Worm (Caenorhabditis elegans) whole organism, late embryonic: ENCODE data around the gene R04E5.9.

ENCODE experiments used
- ceh-2 ChIP-seq: sonication (generic microtip); optimal IDR thresholded peaks from 2 replicates; lab custom pipeline; 2016; ENCODE audit warnings: missing genotype, missing genetic modification characterization, missing compliant biosample characterization
- ceh-31 ChIP-seq: sonication (generic microtip); optimal IDR thresholded peaks from 2 replicates; lab custom pipeline; 2016; ENCODE audit warnings: missing genetic modification characterization, missing compliant biosample characterization
- ceh-48 ChIP-seq: sonication (generic microtip); optimal IDR thresholded peaks from 2 replicates; lab custom pipeline; 2016; ENCODE audit warnings: missing genetic modification characterization, inconsistent platforms, missing compliant biosample characterization
- ceh-6 ChIP-seq: fragments of 200-800 bp; sonication (Bioruptor generic); optimal IDR thresholded peaks from 2 replicates; lab custom pipeline; 2018; ENCODE audit warnings: mild to moderate bottlenecking, missing genetic modification characterization, missing compliant biosample characterization
- fkh-10 ChIP-seq: fragments of 150-350 bp; optimal IDR thresholded peaks from 2 replicates; lab custom pipeline; 2014; ENCODE audit warnings: missing biosample characterization, missing genetic modification reagents, missing genetic modification characterization
- hlh-6 ChIP-seq: sonication (generic microtip); optimal IDR thresholded peaks from 2 replicates; lab custom pipeline; 2016; ENCODE audit warnings: missing genotype, missing genetic modification characterization, missing compliant biosample characterization
- nfya-1 ChIP-seq: sonication (generic microtip); optimal IDR thresholded peaks from 2 replicates; lab custom pipeline; 2017; ENCODE audit warnings: missing genetic modification characterization, mild to moderate bottlenecking, missing compliant biosample characterization, antibody characterized with exemption, moderate library complexity
- pqm-1 ChIP-seq: sonication (generic microtip); optimal IDR thresholded peaks from 2 replicates; lab custom pipeline; 2016; ENCODE audit warnings: missing genetic modification characterization, missing compliant biosample characterization
- ref-2 ChIP-seq: sonication (generic microtip); optimal IDR thresholded peaks from 2 replicates; lab custom pipeline; 2016; ENCODE audit warnings: missing genetic modification characterization, missing compliant biosample characterization
- sdc-2 ChIP-seq: sonication (generic microtip); optimal IDR thresholded peaks from 2 replicates; lab custom pipeline; 2016; ENCODE audit warnings: missing genotype, missing genetic modification characterization, missing compliant biosample characterization

ce11 chrX:8831162-8831561 is 20.2 kb upstream of the R04E5.9 start, which contains the start of gene C28G1.6:
- TF ChIP-seq ceh-6 (GFP tag; lab: Kevin White, UChicago) (no peak), ceh-31 (tag; lab: Kevin White, UChicago) (no peak), hlh-6 (tag; lab: Kevin White, UChicago) (no peak), ceh-2 (tag; lab: Kevin White, UChicago) (no peak), fkh-10 (GFP tag; lab: Kevin White, UChicago) (no peak), nfya-1 (tag; lab: Kevin White, UChicago) (no peak), ref-2 (no peak), pqm-1 (no peak), ceh-48 (tag; lab: Kevin White, UChicago) (no peak), sdc-2 (tag; lab: Kevin White, UChicago) (no peak)
